Worm (Caenorhabditis elegans): Measurements from ENCODE around the gene sre-26.
A peak's percentile ranks its signal among the peaks of the same experiment; 100 is the strongest.

ce11 chrII:12382625-12383562 lies 37.5 kb downstream of the sre-26 start, which contains the start of gene btb-14:
- TF ChIP-seq him-1 (tag; optimal IDR thresholded peaks at IDR 0.05) (peak; percentile 11), W03F9.2 (tag; optimal IDR thresholded peaks at IDR 0.05) (no peak), dao-5 (tag; optimal IDR thresholded peaks at IDR 0.05) (no peak)

Measured in whole organism, L4/young adult.